Fruit fly (Drosophila melanogaster): ENCODE results near the gene CG9519.

DNA sequence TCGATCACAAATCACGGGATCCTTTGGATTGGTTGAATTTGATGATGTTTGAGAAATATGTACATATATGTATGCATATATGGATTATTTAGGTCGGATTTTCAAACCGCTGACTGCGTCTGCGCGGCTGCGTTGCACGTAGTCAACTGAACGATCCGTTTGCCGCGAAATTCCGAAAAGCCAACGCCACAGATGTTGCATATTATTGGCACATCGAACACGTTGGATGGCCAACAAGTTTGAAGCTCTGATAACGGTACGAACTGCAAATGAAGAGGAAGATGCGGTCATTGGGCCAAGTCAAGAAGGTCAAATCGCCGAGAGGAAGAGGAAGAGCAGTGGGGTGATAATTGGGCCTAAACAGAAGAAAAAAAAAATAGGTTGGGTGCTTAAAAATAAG lies 14.9 kb upstream of the CG9519 start, which contains the start of gene CG9518:
- TF ChIP-seq CG6792 (GFP tag; optimal IDR thresholded peaks at IDR 0.05) (no peak), ss (GFP tag; optimal IDR thresholded peaks at IDR 0.05) (no peak), Gug (GFP tag; IDR thresholded peaks at IDR 0.05) (no peak)

All from whole organism, prepupa.